Worm (Caenorhabditis elegans) whole organism, L1 larva: ENCODE results near the gene C32D5.8.

Source experiments
- C34B4.2 ChIP-seq: sonication (generic microtip); optimal IDR thresholded peaks from 2 replicates; lab custom pipeline; 2017; ENCODE audit warnings: mild to moderate bottlenecking, missing genetic modification characterization, missing compliant biosample characterization
- F16B12.6 ChIP-seq: fragments of 150-350 bp; optimal IDR thresholded peaks from 2 replicates; lab custom pipeline; 2014; ENCODE audit warnings: missing biosample characterization, missing genetic modification characterization
- aha-1 ChIP-seq: fragments of 150-350 bp; optimal IDR thresholded peaks from 2 replicates; lab custom pipeline; 2014; ENCODE audit warnings: missing biosample characterization, missing genetic modification characterization
- aly-2 ChIP-seq: fragments of 150-350 bp; optimal IDR thresholded peaks from 2 replicates; lab custom pipeline; 2014; ENCODE audit warnings: missing biosample characterization, missing genetic modification characterization
- ama-1 ChIP-seq: fragments of 150-350 bp; optimal IDR thresholded peaks from 2 replicates; lab custom pipeline; 2014
- blmp-1 ChIP-seq: fragments of 150-350 bp; optimal IDR thresholded peaks from 2 replicates; lab custom pipeline; 2014; ENCODE audit warnings: missing biosample characterization, missing genetic modification characterization
- ceh-63 ChIP-seq: fragments of 200-800 bp; sonication (Bioruptor generic); optimal IDR thresholded peaks from 2 replicates; lab custom pipeline; 2018; ENCODE audit warnings: mild to moderate bottlenecking, missing genetic modification characterization, missing compliant biosample characterization
- ceh-8 ChIP-seq: fragments of 200-800 bp; sonication (Bioruptor generic); optimal IDR thresholded peaks from 2 replicates; lab custom pipeline; 2018; ENCODE audit warnings: mild to moderate bottlenecking, missing genetic modification characterization, moderate library complexity, missing compliant biosample characterization
- ceh-82 ChIP-seq, 3 experiments: fragments of 150-350 bp in 1 of 3; sonication (generic microtip) in 2 of 3; optimal IDR thresholded peaks; 2 replicates each; lab custom pipeline; 2014 to 2017; ENCODE audit warnings: missing biosample characterization in 3 of 3, missing genetic modification characterization in 3 of 3
- ceh-88 ChIP-seq: fragments of 200-800 bp; sonication (Bioruptor generic); IDR thresholded peaks from 2 replicates; pipeline ENCODE4 v1.3.6; 2022; ENCODE audit warnings: missing genetic modification characterization, missing compliant biosample characterization
- dsc-1 ChIP-seq: sonication (generic microtip); optimal IDR thresholded peaks from 2 replicates; lab custom pipeline; 2016; ENCODE audit warnings: mild to moderate bottlenecking, missing genetic modification characterization, missing compliant biosample characterization
- efl-1 ChIP-seq, 4 experiments: fragments of 150-350 bp; optimal IDR thresholded peaks in 3 of 4; peaks in 1 of 4; 1 replicate in 1 of 4; 2 replicates in 3 of 4; lab custom pipeline; 2014; ENCODE audit warnings: missing biosample characterization in 2 of 4, missing genetic modification characterization in 2 of 4, missing genetic modification reagents in 2 of 4
- egl-13 ChIP-seq: sonication (generic microtip); optimal IDR thresholded peaks from 2 replicates; lab custom pipeline; 2016; ENCODE audit warnings: missing genotype, missing genetic modification reagents, missing genetic modification characterization, missing compliant biosample characterization
- elt-2 ChIP-seq: sonication (generic microtip); optimal IDR thresholded peaks from 2 replicates; lab custom pipeline; 2016; ENCODE audit warnings: missing genetic modification characterization, mild to moderate bottlenecking, inconsistent platforms, missing compliant biosample characterization, missing genetic modification reagents
- elt-3 ChIP-seq, 6 experiments: fragments of 150-350 bp in 1 of 6; sonication (generic microtip); optimal IDR thresholded peaks; 2 replicates each; lab custom pipeline; 2017 to 2018; ENCODE audit warnings: missing biosample characterization in 6 of 6, missing genetic modification characterization in 6 of 6, inconsistent platforms in 1 of 6
- ets-5 ChIP-seq: fragments of 200-800 bp; sonication (Bioruptor generic); IDR thresholded peaks from 2 replicates; pipeline ENCODE4 v1.3.6; 2022; ENCODE audit warnings: missing genetic modification characterization, missing compliant biosample characterization
- fkh-8 ChIP-seq: sonication (generic microtip); optimal IDR thresholded peaks from 2 replicates; lab custom pipeline; 2016; ENCODE audit warnings: mild to moderate bottlenecking, missing genetic modification characterization, missing compliant biosample characterization
- grh-1 ChIP-seq: fragments of 200-800 bp; sonication (Bioruptor generic); IDR thresholded peaks from 2 replicates; pipeline ENCODE4 v1.3.6; 2022; ENCODE audit warnings: missing genetic modification reagents, missing genetic modification characterization, missing compliant biosample characterization
- hpl-2 ChIP-seq: fragments of 150-350 bp; optimal IDR thresholded peaks from 2 replicates; lab custom pipeline; 2014; ENCODE audit warnings: missing biosample characterization, missing genetic modification reagents, missing genetic modification characterization
- irx-1 ChIP-seq: sonication (generic microtip); optimal IDR thresholded peaks from 2 replicates; lab custom pipeline; 2016; ENCODE audit warnings: missing genetic modification characterization, missing compliant biosample characterization
- isw-1 ChIP-seq: fragments of 200-800 bp; sonication (Bioruptor generic); IDR thresholded peaks from 2 replicates; pipeline ENCODE4 v1.3.6; 2022; ENCODE audit warnings: missing genetic modification characterization, missing compliant biosample characterization
- lin-14 ChIP-seq: fragments of 200-800 bp; sonication (Bioruptor generic); optimal IDR thresholded peaks from 2 replicates; lab custom pipeline; 2018; ENCODE audit warnings: mild to moderate bottlenecking, missing genetic modification characterization, moderate library complexity, missing compliant biosample characterization
- lin-15B ChIP-seq: fragments of 150-350 bp; sonication (generic microtip); optimal IDR thresholded peaks from 3 replicates; lab custom pipeline; 2014; ENCODE audit warnings: missing biosample characterization, missing genetic modification characterization
- lin-35 ChIP-seq, 2 experiments: fragments of 150-350 bp; optimal IDR thresholded peaks; 2 replicates each; lab custom pipeline; 2014; ENCODE audit warnings: missing biosample characterization in 2 of 2, missing genetic modification characterization in 2 of 2, missing genetic modification reagents in 2 of 2
- lin-39 ChIP-seq: fragments of 150-350 bp; optimal IDR thresholded peaks from 2 replicates; lab custom pipeline; 2014; ENCODE audit warnings: missing biosample characterization, missing genetic modification reagents, missing genetic modification characterization
- lir-3 ChIP-seq: sonication (generic microtip); optimal IDR thresholded peaks from 2 replicates; lab custom pipeline; 2016; ENCODE audit warnings: mild to moderate bottlenecking, missing genetic modification characterization, moderate library complexity, missing compliant biosample characterization; ENCODE audit not compliant: poor library complexity
- lsy-2 ChIP-seq, 2 experiments: fragments of 150-350 bp; optimal IDR thresholded peaks; 2 replicates each; lab custom pipeline; 2014; ENCODE audit warnings: missing biosample characterization in 2 of 2, missing genetic modification characterization in 2 of 2
- mab-9 ChIP-seq: fragments of 200-800 bp; sonication (Bioruptor generic); IDR thresholded peaks from 2 replicates; pipeline ENCODE4 v1.3.6; 2022; ENCODE audit warnings: missing genetic modification reagents, missing genetic modification characterization, missing compliant biosample characterization
- mdl-1 ChIP-seq, 2 experiments: fragments of 150-350 bp; optimal IDR thresholded peaks; 2 replicates each; lab custom pipeline; 2014 to 2017; ENCODE audit warnings: missing biosample characterization in 2 of 2, missing genetic modification characterization in 2 of 2, inconsistent platforms in 1 of 2
- nhr-11 ChIP-seq: fragments of 150-350 bp; optimal IDR thresholded peaks from 2 replicates; lab custom pipeline; 2014; ENCODE audit warnings: missing biosample characterization, missing genetic modification characterization
- nhr-19 ChIP-seq: fragments of 200-800 bp; sonication (Bioruptor generic); conservative IDR thresholded peaks from 2 replicates; pipeline ENCODE4 v1.3.6; 2022; ENCODE audit warnings: missing genetic modification characterization, missing compliant biosample characterization
- nhr-20 ChIP-seq: sonication (generic microtip); optimal IDR thresholded peaks from 2 replicates; lab custom pipeline; 2016; ENCODE audit warnings: mild to moderate bottlenecking, missing genetic modification characterization, missing compliant biosample characterization
- nhr-237 ChIP-seq: fragments of 150-350 bp; optimal IDR thresholded peaks from 2 replicates; lab custom pipeline; 2014; ENCODE audit warnings: missing biosample characterization, missing genetic modification characterization
- nhr-71 ChIP-seq: sonication (generic microtip); optimal IDR thresholded peaks from 2 replicates; lab custom pipeline; 2016; ENCODE audit warnings: mild to moderate bottlenecking, missing genetic modification characterization, moderate library complexity, missing compliant biosample characterization
- nhr-76 ChIP-seq: sonication (generic microtip); optimal IDR thresholded peaks from 2 replicates; lab custom pipeline; 2017; ENCODE audit warnings: missing biosample characterization, missing genetic modification characterization
- nhr-77 ChIP-seq: fragments of 150-350 bp; optimal IDR thresholded peaks from 2 replicates; lab custom pipeline; 2014; ENCODE audit warnings: missing biosample characterization, missing genetic modification characterization
- pax-3 ChIP-seq: fragments of 200-800 bp; sonication (Bioruptor generic); optimal IDR thresholded peaks from 2 replicates; lab custom pipeline; 2018; ENCODE audit warnings: mild to moderate bottlenecking, missing genetic modification characterization, moderate library complexity, missing compliant biosample characterization
- pqm-1 ChIP-seq: sonication (generic microtip); optimal IDR thresholded peaks from 3 replicates; lab custom pipeline; 2017; ENCODE audit warnings: missing biosample characterization, missing genetic modification characterization
- snu-23 ChIP-seq: sonication (generic microtip); optimal IDR thresholded peaks from 2 replicates; lab custom pipeline; 2016; ENCODE audit warnings: missing genetic modification characterization, missing compliant biosample characterization
- sox-4 ChIP-seq: sonication (generic microtip); optimal IDR thresholded peaks from 2 replicates; lab custom pipeline; 2016; ENCODE audit warnings: missing genetic modification characterization, missing compliant biosample characterization
- swsn-7 ChIP-seq: sonication (generic microtip); optimal IDR thresholded peaks from 2 replicates; lab custom pipeline; 2016; ENCODE audit warnings: missing genetic modification characterization, missing compliant biosample characterization
- tbx-2 ChIP-seq: sonication (generic microtip); optimal IDR thresholded peaks from 2 replicates; lab custom pipeline; 2016; ENCODE audit warnings: missing genetic modification characterization, missing compliant biosample characterization
- unc-130 ChIP-seq: fragments of 150-350 bp; optimal IDR thresholded peaks from 2 replicates; lab custom pipeline; 2017; ENCODE audit warnings: missing biosample characterization, missing genetic modification characterization, inconsistent platforms
- unc-30 ChIP-seq: sonication (generic microtip); optimal IDR thresholded peaks from 2 replicates; lab custom pipeline; 2017; ENCODE audit warnings: missing biosample characterization, missing genetic modification characterization
- unc-62 ChIP-seq: fragments of 150-350 bp; optimal IDR thresholded peaks from 2 replicates; lab custom pipeline; 2014; ENCODE audit warnings: missing biosample characterization, missing genetic modification reagents, missing genetic modification characterization
- vab-15 ChIP-seq: sonication (generic microtip); optimal IDR thresholded peaks from 2 replicates; lab custom pipeline; 2017; ENCODE audit warnings: missing genotype, mild to moderate bottlenecking, missing genetic modification characterization, missing compliant biosample characterization
- xbp-1 ChIP-seq: sonication (generic microtip); optimal IDR thresholded peaks from 2 replicates; lab custom pipeline; 2016; ENCODE audit warnings: missing genetic modification characterization, missing compliant biosample characterization
- zip-4 ChIP-seq: fragments of 200-800 bp; sonication (Bioruptor generic); optimal IDR thresholded peaks from 2 replicates; lab custom pipeline; 2018; ENCODE audit warnings: mild to moderate bottlenecking, missing genetic modification characterization, moderate library complexity, missing compliant biosample characterization
- ztf-4 ChIP-seq: fragments of 150-350 bp; optimal IDR thresholded peaks from 2 replicates; lab custom pipeline; 2014; ENCODE audit warnings: missing biosample characterization, missing genetic modification characterization

The C32D5.8 gene

ce11 chrII:6322081-6322480 is 23.7 kb downstream of the C32D5.8 start:
- TF ChIP-seq xbp-1 (no peak), egl-13 (no peak), efl-1 (optimal IDR thresholded peaks at IDR 0.05; lab: Kevin White, UChicago) (no peak), efl-1 (GFP tag; optimal IDR thresholded peaks at IDR 0.05 in 1 of 2; lab: Kevin White, UChicago) (no peak), tbx-2 (tag; lab: Kevin White, UChicago) (no peak), lin-39 (tag; lab: Kevin White, UChicago) (no peak), dsc-1 (tag; lab: Kevin White, UChicago) (no peak)

ce11 chrII:6320655-6321388 is 24.9 kb downstream of the C32D5.8 start, which contains the start of gene efr-3:
Gene efr-3 (minus strand): TSS chrII:6321159.
- TF ChIP-seq isw-1 (GFP tag; lab: Robert Waterston, UW), result peak; percentile 51
- TF ChIP-seq unc-62 (GFP tag; lab: Kevin White, UChicago), result no peak
- TF ChIP-seq C34B4.2 (tag; lab: Kevin White, UChicago), result no peak
- no peak for TF ChIP-seq vab-15 (tag; lab: Kevin White, UChicago)
- TF ChIP-seq hpl-2, result no peak
- TF ChIP-seq ama-1 (lab: Kevin White, UChicago), result no peak
- peak; percentile 93 to 97 for TF ChIP-seq lin-35 (GFP tag; optimal IDR thresholded peaks at IDR 0.05; lab: Kevin White, UChicago)
- TF ChIP-seq unc-30 (tag; lab: Kevin White, UChicago), result no peak
- TF ChIP-seq nhr-11 (tag; lab: Kevin White, UChicago), result peak; percentile 18
- no peak for TF ChIP-seq ets-5 (GFP tag; lab: Robert Waterston, UW)
- no peak for TF ChIP-seq sox-4 (tag; lab: Kevin White, UChicago)
- TF ChIP-seq egl-13, result no peak
- TF ChIP-seq elt-2, result no peak
- no peak for TF ChIP-seq mdl-1 (tag; optimal IDR thresholded peaks at IDR 0.05; lab: Kevin White, UChicago)
- TF ChIP-seq zip-4 (GFP tag; lab: Kevin White, UChicago), result no peak
- TF ChIP-seq ceh-82 (tag; optimal IDR thresholded peaks at IDR 0.05; lab: Kevin White, UChicago), result peak in 1 of 3 experiments; percentile 40
- peak; percentile 60 for TF ChIP-seq nhr-71 (tag; lab: Kevin White, UChicago)
- no peak for TF ChIP-seq unc-130 (tag; lab: Kevin White, UChicago)
- no peak for TF ChIP-seq pax-3 (tag; lab: Kevin White, UChicago)
- no peak for TF ChIP-seq pqm-1 (tag; lab: Kevin White, UChicago)
- peak in 1 of 6 experiments; percentile 27 for TF ChIP-seq elt-3 (tag; optimal IDR thresholded peaks at IDR 0.05; lab: Kevin White, UChicago)
- TF ChIP-seq nhr-76, result no peak
- peak; percentile 65 to 79 for TF ChIP-seq lsy-2 (tag; optimal IDR thresholded peaks at IDR 0.05; lab: Kevin White, UChicago)
- no peak for TF ChIP-seq ceh-8 (GFP tag; lab: Kevin White, UChicago)
- peak; percentile 21; the same call in 1 of the 2 replicates for TF ChIP-seq nhr-19 (GFP tag; lab: Robert Waterston, UW)
- peak; percentile 31 for TF ChIP-seq blmp-1 (tag; lab: Kevin White, UChicago)
- TF ChIP-seq mab-9 (GFP tag; lab: Robert Waterston, UW), result no peak
- no peak for TF ChIP-seq ztf-4 (tag; lab: Kevin White, UChicago)
- TF ChIP-seq efl-1 (optimal IDR thresholded peaks at IDR 0.05; lab: Kevin White, UChicago), result peak; percentile 81 to 93
- TF ChIP-seq efl-1 (GFP tag; optimal IDR thresholded peaks at IDR 0.05 in 1 of 2; lab: Kevin White, UChicago), result peak; percentile 94 to 99
- no peak for TF ChIP-seq dsc-1 (tag; lab: Kevin White, UChicago)
- TF ChIP-seq nhr-237 (tag; lab: Kevin White, UChicago), result no peak
- no peak for TF ChIP-seq irx-1 (tag; lab: Kevin White, UChicago)
- no peak for TF ChIP-seq aly-2 (tag; lab: Kevin White, UChicago)
- no peak for TF ChIP-seq grh-1 (GFP tag; lab: Robert Waterston, UW)
- no peak for TF ChIP-seq aha-1 (tag; lab: Kevin White, UChicago)
- peak; percentile 55 for TF ChIP-seq snu-23 (GFP tag; lab: Kevin White, UChicago)
- TF ChIP-seq ceh-63 (GFP tag; lab: Kevin White, UChicago), result no peak
- peak; percentile 31 for TF ChIP-seq F16B12.6
- TF ChIP-seq lir-3 (tag; lab: Kevin White, UChicago), result no peak
- TF ChIP-seq lin-15B (tag; lab: Kevin White, UChicago), result peak; percentile 24
- peak; percentile 21 for TF ChIP-seq swsn-7
- peak; percentile 3 for TF ChIP-seq fkh-8
- TF ChIP-seq lin-14, result peak; percentile 47
- TF ChIP-seq nhr-77, result no peak
- no peak for TF ChIP-seq ceh-88 (GFP tag; lab: Robert Waterston, UW)
- TF ChIP-seq nhr-20 (tag; lab: Kevin White, UChicago), result peak; percentile 38
